Worm (Caenorhabditis elegans): ENCODE results near the gene clec-57.

clec-57 gene

DNA sequence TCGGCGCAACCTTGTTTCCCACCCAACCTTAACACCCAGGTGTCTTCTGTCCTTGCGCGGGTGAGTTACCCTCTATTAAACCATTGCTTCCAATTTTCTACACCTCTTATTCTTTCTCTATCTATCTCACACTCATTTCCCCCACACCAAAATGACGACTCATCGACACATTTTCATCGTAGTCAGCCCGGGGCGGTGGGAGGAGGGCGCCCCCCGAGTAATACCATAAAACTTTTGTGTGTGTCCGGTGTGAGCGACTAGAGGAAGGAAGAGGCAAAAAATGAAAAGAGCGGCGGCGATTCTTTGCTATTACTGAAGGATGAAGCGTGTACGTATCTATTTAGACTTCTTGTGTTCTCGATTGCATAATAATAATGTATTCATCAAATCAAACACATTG lies 35.7 kb downstream of the clec-57 start:
- TF ChIP-seq elt-2 (tag; optimal IDR thresholded peaks at IDR 0.05) = peak; percentile 2
- no peak for TF ChIP-seq nhr-67 (tag; optimal IDR thresholded peaks at IDR 0.05)

DNA sequence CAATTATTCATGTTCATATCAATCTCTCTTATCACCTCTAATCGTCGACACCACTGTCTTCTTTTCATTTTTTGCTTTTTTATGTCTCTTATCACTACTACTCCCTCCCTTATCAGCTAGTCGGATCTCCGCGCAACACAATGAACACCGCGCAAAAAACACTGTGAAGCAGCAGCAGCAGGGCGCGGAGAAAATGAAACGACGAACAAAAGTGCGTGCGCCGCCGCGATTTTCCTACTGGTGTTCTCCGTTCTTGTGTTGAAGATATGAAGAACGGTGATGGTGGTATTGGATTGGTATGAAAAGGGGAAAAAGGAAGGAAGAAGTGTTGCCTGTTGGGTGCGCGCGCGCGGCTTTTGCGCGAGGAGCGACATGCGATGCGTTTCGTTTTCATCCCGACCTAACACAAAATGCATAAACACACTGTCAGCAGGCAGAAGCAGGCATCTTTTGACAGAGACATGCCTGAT lies 36.7 kb downstream of the clec-57 start:
- TF ChIP-seq nhr-23 (tag; optimal IDR thresholded peaks at IDR 0.05) = peak; percentile 67
- TF ChIP-seq ceh-16 (tag; optimal IDR thresholded peaks at IDR 0.05) = no peak
- TF ChIP-seq unc-62 (GFP tag; optimal IDR thresholded peaks at IDR 0.05) = no peak
- TF ChIP-seq nhr-25 (tag; optimal IDR thresholded peaks at IDR 0.05) = peak; percentile 65
- no peak for TF ChIP-seq unc-39 (tag; optimal IDR thresholded peaks at IDR 0.05)
- peak; percentile 46 for TF ChIP-seq jun-1 (tag; optimal IDR thresholded peaks at IDR 0.05)
- TF ChIP-seq egl-27 (tag; optimal IDR thresholded peaks at IDR 0.05) = peak; percentile 2
- TF ChIP-seq nhr-12 (tag; optimal IDR thresholded peaks at IDR 0.05) = no peak
- peak; percentile 84 for TF ChIP-seq elt-2 (tag; optimal IDR thresholded peaks at IDR 0.05)
- TF ChIP-seq nhr-43 (tag; optimal IDR thresholded peaks at IDR 0.05; ENCODE audit: poor library complexity, severe bottlenecking) = peak; percentile 78
- TF ChIP-seq elt-3 (tag; optimal IDR thresholded peaks at IDR 0.05) = peak in 2 of 3 experiments; percentile 30 to 93
- TF ChIP-seq elt-1 (tag; optimal IDR thresholded peaks at IDR 0.05) = peak; percentile 95
- peak; percentile 42 for TF ChIP-seq pqm-1 (tag; optimal IDR thresholded peaks at IDR 0.05)

DNA sequence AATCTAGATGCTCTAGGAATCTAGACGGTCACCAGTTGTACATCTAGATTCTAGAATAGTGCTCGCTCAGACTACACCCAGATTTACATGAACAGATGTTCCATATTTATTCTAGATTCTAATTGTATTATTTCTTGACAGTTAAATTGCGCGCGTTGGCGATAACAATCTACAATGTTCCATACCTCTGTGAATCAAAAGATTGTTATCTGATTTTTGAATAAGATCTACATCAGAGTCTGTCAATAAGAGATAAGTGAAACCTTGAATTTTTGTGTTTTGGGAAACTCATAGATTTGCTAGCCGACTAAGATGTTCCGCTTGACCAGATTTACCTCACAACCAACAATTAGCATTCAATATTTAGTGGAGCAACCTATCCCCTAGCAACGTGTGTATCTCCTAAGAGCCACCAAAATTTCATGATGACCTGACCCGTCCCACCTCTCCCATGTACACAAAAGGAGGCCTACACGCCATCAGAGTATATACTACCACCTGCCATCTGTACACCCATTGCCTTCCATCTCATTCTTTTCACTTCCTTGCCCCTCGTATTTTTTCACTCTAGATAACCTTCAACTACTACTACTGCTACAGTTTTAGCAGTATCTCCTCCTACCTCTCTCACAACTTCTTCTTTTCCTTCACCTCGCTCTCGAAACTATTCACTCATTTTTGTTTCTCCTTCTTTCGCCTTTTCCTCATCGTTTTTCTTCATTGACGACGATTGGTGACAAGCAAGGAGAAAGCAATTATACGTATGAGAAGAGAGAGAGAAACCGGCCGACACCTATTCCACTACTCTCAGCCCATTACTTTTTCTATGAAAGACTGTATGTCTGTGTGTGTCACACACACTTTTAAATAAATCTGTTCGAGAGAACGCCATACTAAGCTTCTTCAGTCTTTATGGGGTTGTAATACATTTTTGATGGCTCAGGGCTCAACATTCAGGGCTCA lies 38.0 kb downstream of the clec-57 start:
- no peak for TF ChIP-seq ZK546.5 (tag; optimal IDR thresholded peaks at IDR 0.05)
- TF ChIP-seq elt-1 (tag; optimal IDR thresholded peaks at IDR 0.05) = peak; percentile 100
- TF ChIP-seq nfya-1 (tag; optimal IDR thresholded peaks at IDR 0.05; ENCODE audit: insufficient read depth) = peak; percentile 1
- no peak for TF ChIP-seq lin-15B (tag; optimal IDR thresholded peaks at IDR 0.05)
- peak; percentile 91 for TF ChIP-seq nhr-23 (tag; optimal IDR thresholded peaks at IDR 0.05)
- TF ChIP-seq aly-2 (tag; optimal IDR thresholded peaks at IDR 0.05) = no peak
- peak in 1 of 3 experiments; percentile 15 for TF ChIP-seq elt-3 (tag; optimal IDR thresholded peaks at IDR 0.05)
- no peak for TF ChIP-seq pqm-1 (tag; optimal IDR thresholded peaks at IDR 0.05)
- TF ChIP-seq nhr-25 (tag; optimal IDR thresholded peaks at IDR 0.05) = peak; percentile 70
- peak; percentile 59 for TF ChIP-seq egl-5 (tag; optimal IDR thresholded peaks at IDR 0.05)

DNA sequence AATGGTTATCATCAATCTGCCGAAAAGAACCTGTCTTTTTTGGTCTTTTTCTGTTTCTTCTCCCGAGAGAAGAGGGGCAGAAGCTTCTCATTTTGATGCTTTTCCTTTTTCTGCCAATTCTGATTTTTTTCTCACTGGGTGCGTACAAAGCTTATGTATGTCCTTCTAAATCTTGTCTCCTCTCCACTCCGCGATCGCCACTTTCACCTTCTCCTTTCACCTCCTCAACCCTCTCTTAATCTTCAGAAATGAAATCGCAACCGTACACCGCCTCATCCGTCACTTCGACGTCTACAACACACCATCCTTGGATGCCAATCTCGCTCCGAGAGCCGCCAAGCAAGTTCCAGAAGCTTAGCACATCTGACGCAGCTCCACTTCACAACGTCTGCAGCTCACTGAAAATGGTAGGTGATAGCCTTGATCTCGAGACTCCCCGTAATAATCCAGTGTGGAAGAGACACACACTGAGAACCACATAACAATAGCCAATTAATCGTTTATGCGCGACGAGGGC lies 39.0 kb downstream of the clec-57 start, which contains the start of gene R02D5.1:
TSS of gene R02D5.1 (plus strand) at position 245 of the 517 bp plus-strand sequence.
- TF ChIP-seq mml-1 (tag; optimal IDR thresholded peaks at IDR 0.05) = no peak
- no peak for TF ChIP-seq unc-62 (GFP tag; optimal IDR thresholded peaks at IDR 0.05)
- no peak for TF ChIP-seq elt-1 (tag; optimal IDR thresholded peaks at IDR 0.05)
- no peak for TF ChIP-seq nhr-23 (tag; optimal IDR thresholded peaks at IDR 0.05)
- no peak for TF ChIP-seq elt-2 (tag; optimal IDR thresholded peaks at IDR 0.05)
- no peak for TF ChIP-seq pqm-1 (tag; optimal IDR thresholded peaks at IDR 0.05)
- TF ChIP-seq nhr-76 (tag; optimal IDR thresholded peaks at IDR 0.05) = no peak
- no peak for TF ChIP-seq nhr-11 (tag; optimal IDR thresholded peaks at IDR 0.05)
- TF ChIP-seq fkh-10 (GFP tag; optimal IDR thresholded peaks at IDR 0.05) = no peak
- TF ChIP-seq nhr-77 (tag; optimal IDR thresholded peaks at IDR 0.05) = no peak
- no peak for TF ChIP-seq sea-2 (GFP tag; optimal IDR thresholded peaks at IDR 0.05)
- no peak for TF ChIP-seq nhr-12 (tag; optimal IDR thresholded peaks at IDR 0.05)
- TF ChIP-seq nhr-43 (tag; optimal IDR thresholded peaks at IDR 0.05; ENCODE audit: poor library complexity, severe bottlenecking) = no peak
- TF ChIP-seq mdl-1 (tag; optimal IDR thresholded peaks at IDR 0.05) = no peak
- TF ChIP-seq egl-5 (tag; optimal IDR thresholded peaks at IDR 0.05) = no peak
- no peak for TF ChIP-seq lsy-12 (tag; optimal IDR thresholded peaks at IDR 0.05)
- no peak for TF ChIP-seq zag-1 (tag; optimal IDR thresholded peaks at IDR 0.05)
- no peak for TF ChIP-seq elt-3 (tag; optimal IDR thresholded peaks at IDR 0.05)

DNA sequence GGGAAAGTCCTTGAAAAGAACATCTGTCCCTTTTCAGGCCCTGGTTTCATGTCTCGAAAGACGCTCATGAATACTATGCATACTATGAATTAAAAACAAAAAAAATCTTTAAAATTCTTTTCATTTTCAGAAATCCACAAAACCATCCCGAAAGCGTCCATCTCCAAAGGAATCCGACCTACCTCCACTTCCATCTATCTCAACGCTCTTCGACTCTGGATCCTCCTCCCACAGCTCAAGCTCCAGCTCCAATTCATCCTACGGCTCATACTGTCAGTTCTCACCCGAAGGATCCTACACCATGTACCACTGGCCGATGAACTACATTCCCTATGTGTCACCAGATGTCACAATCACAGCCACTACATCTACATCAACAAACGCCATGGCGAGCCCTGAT lies 39.5 kb downstream of the clec-57 start:
- TF ChIP-seq elt-1 (tag; optimal IDR thresholded peaks at IDR 0.05) = no peak

DNA sequence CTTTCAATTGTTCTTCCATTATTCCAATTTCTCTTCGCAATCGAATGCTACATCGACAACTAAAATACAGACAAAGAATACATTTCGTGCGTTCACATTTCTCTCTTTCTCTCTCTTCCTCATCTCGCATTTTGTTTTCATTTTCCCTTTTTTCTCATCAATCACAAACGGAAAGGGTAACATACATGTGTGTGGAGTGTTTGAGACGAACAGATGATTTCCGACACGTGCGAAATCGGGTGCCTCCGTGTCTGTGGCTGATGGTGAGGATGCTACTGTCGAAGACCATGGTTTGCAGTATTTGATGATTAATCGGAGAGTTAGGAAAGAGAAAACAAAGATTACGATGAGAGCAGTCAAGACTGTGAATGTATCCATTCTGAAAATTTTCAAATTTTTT lies 41.7 kb downstream of the clec-57 start, which contains the start of gene R02D5.9:
TSS of gene R02D5.9 (minus strand) at position 378 of the 400 bp plus-strand sequence.
- TF ChIP-seq lsy-12 (tag; optimal IDR thresholded peaks at IDR 0.05) (no peak), unc-39 (tag; optimal IDR thresholded peaks at IDR 0.05) (no peak), lin-39 (tag; optimal IDR thresholded peaks at IDR 0.05) (peak; percentile 67), mdl-1 (tag; optimal IDR thresholded peaks at IDR 0.05) (peak; percentile 24), elt-1 (tag; optimal IDR thresholded peaks at IDR 0.05) (peak; percentile 15), nhr-43 (tag; optimal IDR thresholded peaks at IDR 0.05; ENCODE audit: poor library complexity, severe bottlenecking) (peak; percentile 50), eor-1 (tag; optimal IDR thresholded peaks at IDR 0.05) (no peak), nhr-23 (tag; optimal IDR thresholded peaks at IDR 0.05) (peak; percentile 68), nhr-25 (tag; optimal IDR thresholded peaks at IDR 0.05) (peak; percentile 89)
